Worm (Caenorhabditis elegans) whole organism, early embryonic: Measurements from ENCODE around the gene syg-2.

Experiments
- B0310.2 ChIP-seq: sonication (generic microtip); optimal IDR thresholded peaks from 2 replicates; lab custom pipeline; 2016; ENCODE audit warnings: mild to moderate bottlenecking, missing genetic modification characterization, missing compliant biosample characterization
- F13C5.2 ChIP-seq: sonication (generic microtip); optimal IDR thresholded peaks from 2 replicates; lab custom pipeline; 2017; ENCODE audit warnings: mild to moderate bottlenecking, missing genetic modification characterization, inconsistent platforms, missing compliant biosample characterization
- aly-1 ChIP-seq: sonication (generic microtip); optimal IDR thresholded peaks from 2 replicates; lab custom pipeline; 2016; ENCODE audit warnings: missing genetic modification characterization, missing compliant biosample characterization
- ama-1 ChIP-seq: fragments of 150-350 bp; optimal IDR thresholded peaks from 2 replicates; lab custom pipeline; 2014
- ceh-13 ChIP-seq: fragments of 200-800 bp; sonication (Bioruptor generic); optimal IDR thresholded peaks from 2 replicates; lab custom pipeline; 2018; ENCODE audit warnings: mild to moderate bottlenecking, missing genetic modification characterization, missing compliant biosample characterization
- ceh-36 ChIP-seq: sonication (generic microtip); optimal IDR thresholded peaks from 2 replicates; lab custom pipeline; 2016; ENCODE audit warnings: missing genetic modification characterization, inconsistent platforms, missing compliant biosample characterization
- ets-7 ChIP-seq: sonication (generic microtip); optimal IDR thresholded peaks from 2 replicates; lab custom pipeline; 2016; ENCODE audit warnings: missing genotype, missing genetic modification characterization, missing compliant biosample characterization
- flt-1 ChIP-seq: fragments of 200-800 bp; sonication (Bioruptor generic); IDR thresholded peaks from 2 replicates; pipeline ENCODE4 v1.3.6; 2022; ENCODE audit warnings: missing genetic modification characterization, missing compliant biosample characterization
- hmbx-1 ChIP-seq: sonication (generic microtip); optimal IDR thresholded peaks from 2 replicates; lab custom pipeline; 2016; ENCODE audit warnings: mild to moderate bottlenecking, missing genetic modification characterization, missing compliant biosample characterization
- hmg-4 ChIP-seq: fragments of 200-800 bp; sonication (Bioruptor generic); optimal IDR thresholded peaks from 2 replicates; lab custom pipeline; 2018; ENCODE audit warnings: mild to moderate bottlenecking, missing genetic modification characterization, missing compliant biosample characterization
- hnd-1 ChIP-seq: sonication (generic microtip); optimal IDR thresholded peaks from 2 replicates; lab custom pipeline; 2016; ENCODE audit warnings: missing genetic modification characterization, missing compliant biosample characterization
- pes-1 ChIP-seq: fragments of 200-800 bp; sonication (Bioruptor generic); IDR thresholded peaks from 2 replicates; pipeline ENCODE4 v1.3.6; 2022; ENCODE audit warnings: missing genetic modification reagents, missing genetic modification characterization, missing compliant biosample characterization
- scrt-1 ChIP-seq: fragments of 200-800 bp; sonication (Bioruptor generic); IDR thresholded peaks from 2 replicates; pipeline ENCODE4 v1.3.6; 2022; ENCODE audit warnings: missing genetic modification characterization, missing compliant biosample characterization
- sea-1 ChIP-seq: fragments of 200-800 bp; sonication (Bioruptor generic); conservative IDR thresholded peaks from 2 replicates; pipeline ENCODE4 v1.3.6; 2022; ENCODE audit warnings: missing genetic modification characterization, missing compliant biosample characterization
- tbx-11 ChIP-seq: fragments of 200-800 bp; sonication (Bioruptor generic); IDR thresholded peaks from 2 replicates; pipeline ENCODE4 v1.3.6; 2022; ENCODE audit warnings: missing genetic modification characterization, missing compliant biosample characterization
- tbx-37 ChIP-seq: fragments of 200-800 bp; sonication (Bioruptor generic); conservative IDR thresholded peaks from 2 replicates; pipeline ENCODE4 v1.3.6; 2022; ENCODE audit warnings: missing genetic modification reagents, missing genetic modification characterization, missing compliant biosample characterization
- tra-4 ChIP-seq: sonication (generic microtip); optimal IDR thresholded peaks from 2 replicates; lab custom pipeline; 2017; ENCODE audit warnings: missing genetic modification characterization, missing compliant biosample characterization

syg-2 gene

DNA sequence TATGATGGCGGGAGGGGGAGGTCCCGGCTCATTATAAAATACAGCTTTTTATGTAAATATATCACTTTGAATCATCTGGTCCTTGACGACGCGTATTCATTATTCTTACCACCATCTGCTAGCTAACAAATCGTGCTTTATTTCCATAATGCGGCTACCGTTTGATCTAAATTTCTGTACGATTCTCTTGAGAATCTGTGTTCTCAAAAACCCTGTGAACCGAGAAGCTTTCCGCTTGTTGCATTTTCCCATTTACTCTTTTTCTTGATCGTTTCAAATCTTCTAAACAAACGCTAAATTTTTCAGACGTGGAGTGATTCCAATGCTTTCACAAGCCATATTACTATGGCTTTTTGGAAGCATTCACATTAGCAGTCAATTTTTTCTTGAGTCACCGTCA, at the start of gene syg-2:
TSS of gene syg-2 (plus strand) at position 301 of the 400 bp plus-strand sequence.
- TF ChIP-seq ceh-13 (no peak), sea-1 (GFP tag; lab: Robert Waterston, UW) (no peak), tra-4 (tag; lab: Kevin White, UChicago) (no peak), B0310.2 (tag; lab: Kevin White, UChicago) (no peak), ets-7 (tag; lab: Kevin White, UChicago) (no peak), hmbx-1 (tag; lab: Kevin White, UChicago) (no peak), ceh-36 (no peak), hnd-1 (tag; lab: Kevin White, UChicago) (no peak), F13C5.2 (tag; lab: Kevin White, UChicago) (no peak), scrt-1 (GFP tag; lab: Robert Waterston, UW) (no peak), tbx-37 (GFP tag; lab: Robert Waterston, UW) (no peak)

DNA sequence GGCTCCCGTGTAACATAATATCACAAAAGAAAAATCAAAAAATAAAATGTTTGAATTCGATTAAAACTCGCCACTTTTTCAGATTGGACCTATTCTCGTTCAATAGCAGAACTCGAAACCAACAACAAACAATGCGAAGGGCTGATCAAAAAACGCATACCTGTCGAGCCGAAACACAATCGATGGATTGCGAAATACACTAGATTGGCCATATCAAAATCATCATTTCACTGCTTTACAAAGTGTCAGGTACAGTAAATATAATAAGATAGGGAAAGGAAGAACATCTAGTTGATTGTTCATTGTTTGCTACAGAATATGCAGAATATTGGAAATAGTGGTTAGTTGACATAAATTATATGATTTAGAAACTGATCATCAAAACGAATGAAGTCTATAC, 47.0 kb upstream of the syg-2 start:
- TF ChIP-seq hnd-1 (tag; lab: Kevin White, UChicago) (no peak), sea-1 (GFP tag; lab: Robert Waterston, UW) (no peak), F13C5.2 (tag; lab: Kevin White, UChicago) (no peak), ama-1 (lab: Kevin White, UChicago) (no peak), hmg-4 (GFP tag; lab: Kevin White, UChicago) (no peak)

DNA sequence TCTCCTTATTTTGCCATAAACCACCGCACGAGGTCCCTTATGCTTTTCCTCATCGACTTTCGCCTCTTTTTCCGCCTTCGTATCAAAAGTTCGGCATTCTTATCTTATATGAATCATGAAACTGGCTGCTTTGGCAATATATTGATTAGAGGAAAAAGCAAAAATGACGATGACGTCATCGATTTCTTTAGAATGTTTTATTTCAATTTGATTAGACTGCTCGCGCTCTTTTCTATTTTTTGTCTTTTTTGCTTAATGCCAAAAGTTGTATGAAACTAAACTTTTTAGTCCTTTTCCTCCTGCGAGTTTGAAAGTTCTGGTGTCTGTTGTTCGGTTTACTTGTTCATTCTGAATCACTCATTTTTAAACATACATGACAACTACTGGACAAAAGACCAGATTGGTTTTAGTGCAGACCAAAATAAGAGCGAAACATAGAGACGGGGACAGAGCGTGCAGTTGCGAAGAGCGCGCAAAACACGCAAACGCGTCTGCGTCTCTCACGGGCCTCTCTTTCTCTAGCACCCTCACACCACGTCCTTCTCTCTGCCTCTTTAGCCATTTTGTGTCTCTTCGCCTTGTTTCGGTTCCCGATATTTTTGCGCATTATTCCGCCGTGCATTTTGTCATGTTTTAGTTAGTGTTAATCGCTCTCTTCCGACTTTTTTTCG, 44.5 kb upstream of the syg-2 start:
- TF ChIP-seq hmg-4 (GFP tag; lab: Kevin White, UChicago) (peak; percentile 15), scrt-1 (GFP tag; lab: Robert Waterston, UW) (no peak), aly-1 (tag; lab: Kevin White, UChicago) (peak; percentile 63)

DNA sequence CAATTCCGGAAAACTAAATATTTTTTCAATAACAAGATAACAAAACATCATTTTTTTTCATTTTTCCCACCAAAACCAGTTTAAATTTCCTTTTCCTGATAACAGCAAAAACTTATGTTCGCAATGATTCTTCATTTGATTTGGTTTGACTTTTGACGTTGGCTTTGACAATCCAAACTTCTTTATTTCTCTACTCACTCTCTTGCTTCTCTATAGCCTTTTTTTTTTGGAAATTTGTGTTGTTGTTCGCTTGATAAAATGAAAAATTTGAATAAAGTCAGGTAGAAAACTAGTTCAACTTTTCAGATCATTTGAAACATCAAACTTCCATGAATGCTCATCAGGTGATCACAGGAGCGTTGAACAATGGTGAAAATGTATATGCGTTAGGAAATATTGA, 43.7 kb upstream of the syg-2 start, which contains the start of gene rbc-1:
TSS of gene rbc-1 (plus strand) at position 301 of the 400 bp plus-strand sequence.
- TF ChIP-seq pes-1 (GFP tag; lab: Robert Waterston, UW): no peak
- TF ChIP-seq flt-1 (GFP tag; lab: Robert Waterston, UW): no peak
- TF ChIP-seq hmbx-1 (tag; lab: Kevin White, UChicago): no peak
- TF ChIP-seq B0310.2 (tag; lab: Kevin White, UChicago): no peak
- TF ChIP-seq ama-1 (lab: Kevin White, UChicago): no peak
- no peak for TF ChIP-seq ceh-36
- TF ChIP-seq sea-1 (GFP tag; lab: Robert Waterston, UW): no peak
- TF ChIP-seq scrt-1 (GFP tag; lab: Robert Waterston, UW): no peak
- TF ChIP-seq F13C5.2 (tag; lab: Kevin White, UChicago): no peak
- no peak for TF ChIP-seq tra-4 (tag; lab: Kevin White, UChicago)
- TF ChIP-seq hmg-4 (GFP tag; lab: Kevin White, UChicago): no peak
- TF ChIP-seq hnd-1 (tag; lab: Kevin White, UChicago): no peak
- TF ChIP-seq tbx-37 (GFP tag; lab: Robert Waterston, UW): no peak
- TF ChIP-seq ceh-13: no peak
- no peak for TF ChIP-seq aly-1 (tag; lab: Kevin White, UChicago)
- no peak for TF ChIP-seq tbx-11
- no peak for TF ChIP-seq ets-7 (tag; lab: Kevin White, UChicago)

- TF ChIP-seq tbx-11 (no peak), aly-1 (tag; lab: Kevin White, UChicago) (no peak), B0310.2 (tag; lab: Kevin White, UChicago) (no peak), pes-1 (GFP tag; lab: Robert Waterston, UW) (no peak), hmg-4 (GFP tag; lab: Kevin White, UChicago) (no peak), tra-4 (tag; lab: Kevin White, UChicago) (no peak), hnd-1 (tag; lab: Kevin White, UChicago) (no peak), ceh-36 (no peak), tbx-37 (GFP tag; lab: Robert Waterston, UW) (no peak), hmbx-1 (tag; lab: Kevin White, UChicago) (no peak), flt-1 (GFP tag; lab: Robert Waterston, UW) (no peak)
These were observed 33.6 kb upstream of the syg-2 start for ce11 chrX:14621207-14621606.

ce11 chrX:14628816-14629215, 26.0 kb upstream of the syg-2 start, which contains the start of gene F54E4.2:
F54E4.2 (minus strand) TSS chrX:14628916.
- TF ChIP-seq hmbx-1 (tag; lab: Kevin White, UChicago) (no peak), ceh-36 (peak; percentile 37)

ce11 chrX:14633679-14634078, 21.1 kb upstream of the syg-2 start:
- TF ChIP-seq tbx-37 (GFP tag; lab: Robert Waterston, UW) (no peak), hmg-4 (GFP tag; lab: Kevin White, UChicago) (no peak), tbx-11 (no peak), ets-7 (tag; lab: Kevin White, UChicago) (no peak)

DNA sequence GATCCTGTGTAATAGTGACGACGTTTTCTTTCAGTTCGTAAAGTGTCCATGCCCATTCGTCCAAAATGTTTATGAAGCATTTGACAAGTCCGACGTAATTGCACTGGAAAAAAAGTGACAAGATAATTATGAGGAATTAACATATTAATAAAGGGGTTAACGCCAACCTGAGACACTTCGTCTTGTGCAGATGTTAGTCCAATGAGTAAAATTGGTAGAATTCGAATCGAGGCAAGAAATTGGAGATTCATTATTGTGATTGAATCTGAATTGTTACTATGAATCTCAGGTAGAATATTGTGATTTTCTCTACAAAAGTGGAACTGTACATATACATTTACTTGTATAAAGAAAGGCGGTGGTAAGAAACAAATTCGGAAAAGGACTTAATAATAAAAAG, 18.6 kb upstream of the syg-2 start, which contains the start of gene F54E4.3:
TSS of gene F54E4.3 (minus strand) at position 265 of the 400 bp plus-strand sequence.
- TF ChIP-seq sea-1 (GFP tag; lab: Robert Waterston, UW) (no peak), ceh-13 (no peak), tra-4 (tag; lab: Kevin White, UChicago) (no peak), tbx-37 (GFP tag; lab: Robert Waterston, UW) (no peak)
